Fruit fly (Drosophila melanogaster): Measurements from ENCODE around the gene Usp5.

Gene Usp5

dm6 chr3L:3124939-3125648 is 23.1 kb downstream of the Usp5 start:
- TF ChIP-seq noc (tag; optimal IDR thresholded peaks at IDR 0.05), result no peak

dm6 chr3L:3124519-3124918 is 23.6 kb downstream of the Usp5 start:
- no peak for TF ChIP-seq noc (tag; optimal IDR thresholded peaks at IDR 0.05)

dm6 chr3L:3122688-3123316 is 25.4 kb downstream of the Usp5 start:
- no peak for TF ChIP-seq noc (tag; optimal IDR thresholded peaks at IDR 0.05)

- TF ChIP-seq noc (tag; optimal IDR thresholded peaks at IDR 0.05), result peak; percentile 36
These were observed 26.3 kb downstream of the Usp5 start for dm6 chr3L:3121769-3122432.

DNA sequence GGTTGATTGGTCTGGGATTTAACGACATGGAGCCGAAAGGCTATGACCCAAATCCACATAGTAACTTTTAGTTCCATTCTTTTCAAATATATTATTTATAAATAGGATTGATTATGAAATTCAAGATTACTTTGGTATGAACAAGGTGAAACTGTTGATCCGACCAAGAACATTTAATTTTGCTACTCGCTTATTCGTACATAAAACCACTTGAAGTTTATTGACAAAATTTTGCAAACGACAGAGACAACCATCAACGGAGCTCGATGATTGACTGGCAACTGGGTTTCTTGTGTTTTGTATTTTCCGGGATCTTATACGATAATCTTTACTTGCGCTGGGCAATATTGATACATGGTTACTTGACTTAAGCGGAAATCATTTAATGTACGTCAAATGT is 33.8 kb downstream of the Usp5 start, which contains the start of gene CG45067:
Gene CG45067 (minus strand): TSS at position 101 of the 400 bp plus-strand sequence.
- no peak for TF ChIP-seq noc (tag; optimal IDR thresholded peaks at IDR 0.05)

DNA sequence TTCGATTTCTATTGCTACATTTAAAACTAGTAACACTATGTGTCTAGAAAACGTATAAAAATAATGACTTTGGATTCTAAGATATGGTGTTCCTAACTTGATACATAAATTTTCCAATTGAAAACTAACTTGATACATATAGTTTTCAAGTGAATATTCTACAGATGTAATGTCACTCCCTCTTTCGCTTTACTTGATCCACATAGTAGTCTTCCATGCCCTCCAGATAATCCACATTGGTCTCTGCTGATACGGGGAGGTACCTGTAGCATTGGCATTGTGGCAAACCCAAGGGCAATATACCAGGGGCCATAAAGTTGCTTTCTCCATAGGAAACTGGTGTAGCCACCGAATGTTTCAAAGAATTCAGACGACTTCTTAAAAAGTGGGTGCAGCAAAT is 37.0 kb downstream of the Usp5 start, which contains the start of gene CG45066:
Gene CG45066 (minus strand): TSS at position 101 of the 400 bp plus-strand sequence.
- no peak for TF ChIP-seq noc (tag; optimal IDR thresholded peaks at IDR 0.05)

- no peak for TF ChIP-seq noc (tag; optimal IDR thresholded peaks at IDR 0.05)
These were observed 38.6 kb downstream of the Usp5 start for dm6 chr3L:3109417-3110090.

- TF ChIP-seq noc (tag; optimal IDR thresholded peaks at IDR 0.05), result no peak
These were observed 39.2 kb downstream of the Usp5 start for dm6 chr3L:3108964-3109363.

DNA sequence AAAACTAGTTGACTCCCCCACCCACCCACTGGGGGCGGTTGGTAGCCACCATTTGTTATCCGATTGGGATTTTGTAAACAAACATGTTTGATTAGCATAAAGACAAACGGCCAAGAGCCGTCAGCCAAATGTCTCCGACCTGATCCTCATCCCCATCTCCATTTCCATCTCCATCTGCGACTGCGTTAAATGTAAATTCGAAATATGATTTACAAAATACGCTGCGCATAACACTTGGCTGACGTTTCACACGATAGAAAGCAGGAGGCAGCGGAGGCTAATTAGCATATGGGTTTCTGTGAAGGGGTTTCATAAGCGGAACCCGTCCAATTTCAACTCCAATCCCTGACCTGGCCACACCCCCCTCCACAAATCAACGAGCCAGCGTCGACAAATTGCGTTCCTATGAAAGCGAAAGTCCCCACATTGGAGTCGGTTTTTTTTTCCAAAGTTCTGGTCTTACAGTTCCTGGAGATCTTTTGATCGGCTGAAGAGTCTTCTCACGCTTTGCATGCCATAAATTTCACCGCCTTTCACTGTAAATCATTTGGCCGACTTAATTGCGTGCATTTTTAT is 40.0 kb downstream of the Usp5 start:
- TF ChIP-seq noc (tag; optimal IDR thresholded peaks at IDR 0.05), result no peak

DNA sequence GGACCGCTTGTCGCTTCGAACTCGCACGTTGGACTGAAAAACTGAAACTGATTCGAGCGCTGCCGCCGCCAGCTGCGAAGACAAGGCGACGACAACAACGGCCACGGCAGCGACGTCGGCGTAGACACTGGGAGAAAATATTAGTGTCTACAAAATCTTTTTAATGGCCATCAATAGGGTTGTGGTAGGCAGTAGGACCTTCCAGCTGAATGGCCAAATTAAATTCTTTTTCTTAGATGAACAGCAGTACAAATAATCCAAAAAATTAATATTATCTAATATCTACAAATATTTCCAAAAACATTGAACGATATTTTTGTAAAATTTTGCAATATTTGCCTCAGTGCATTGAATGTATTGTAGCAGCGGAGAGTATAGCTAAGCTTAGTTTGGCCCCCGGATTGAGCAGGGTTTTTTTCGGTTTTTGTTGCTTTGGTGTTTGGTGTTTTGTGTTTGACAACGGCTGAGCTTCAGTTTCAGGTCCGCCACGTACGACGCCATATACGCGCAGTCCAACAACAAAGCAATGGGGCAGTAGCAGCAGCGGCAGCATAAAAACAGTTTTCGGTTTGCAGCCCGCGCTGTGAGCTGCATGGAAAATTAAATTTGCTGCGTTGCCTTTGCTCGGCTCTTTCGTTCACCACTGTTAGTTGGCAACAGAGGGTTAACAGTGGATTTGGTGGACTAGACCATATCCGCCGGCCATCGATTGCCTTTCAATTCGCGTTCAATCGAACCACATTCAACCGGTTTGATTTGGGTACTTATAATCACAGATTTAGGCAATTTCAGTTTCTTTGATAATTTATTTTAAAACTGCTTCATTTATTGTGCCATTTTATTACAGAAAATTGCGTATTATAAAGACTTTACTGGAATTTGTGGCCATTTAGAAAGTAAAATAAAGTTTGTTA is 41.0 kb downstream of the Usp5 start, which contains the start of gene Cht7:
Gene Cht7 (minus strand): TSS at position 51 of the 914 bp plus-strand sequence.
- TF ChIP-seq noc (tag; optimal IDR thresholded peaks at IDR 0.05), result peak; percentile 79

dm6 chr3L:3106146-3106545 is 42.0 kb downstream of the Usp5 start:
- no peak for TF ChIP-seq noc (tag; optimal IDR thresholded peaks at IDR 0.05)

- no peak for TF ChIP-seq noc (tag; optimal IDR thresholded peaks at IDR 0.05)
These were observed 42.6 kb downstream of the Usp5 start for dm6 chr3L:3105531-3105930.

dm6 chr3L:3102506-3103023 is 45.6 kb downstream of the Usp5 start:
- TF ChIP-seq noc (tag; optimal IDR thresholded peaks at IDR 0.05), result no peak

DNA sequence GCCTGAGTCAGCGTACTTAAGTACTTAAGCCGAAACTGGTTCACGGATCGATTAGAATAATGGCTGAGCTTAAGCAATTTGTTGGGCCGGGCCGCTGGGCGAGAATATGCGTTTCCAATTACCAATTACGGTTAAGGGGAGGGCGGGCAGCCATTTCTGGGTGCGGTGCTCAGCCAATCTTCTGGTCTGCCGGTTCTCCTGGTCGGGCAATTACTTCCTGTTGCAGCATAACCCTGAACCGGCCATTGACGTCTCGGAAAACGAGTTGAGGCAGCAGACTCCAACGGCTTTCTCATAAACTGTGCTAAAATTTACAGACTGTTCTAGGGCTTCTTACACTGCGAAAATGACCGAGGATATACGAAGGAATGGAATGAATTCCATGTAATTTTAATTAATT is 47.0 kb downstream of the Usp5 start:
- no peak for TF ChIP-seq noc (tag; optimal IDR thresholded peaks at IDR 0.05)
